Worm (Caenorhabditis elegans) whole organism, midembryonic: ENCODE results near the gene gar-3.
A peak's percentile ranks its signal among the peaks of the same experiment; 100 is the strongest.

Experiments used
- T22C8.4 ChIP-seq: fragments of 200-800 bp; sonication (Bioruptor generic); IDR thresholded peaks from 2 replicates; pipeline ENCODE4 v1.3.6; 2022; ENCODE audit warnings: missing genetic modification characterization, missing compliant biosample characterization
- cog-1 ChIP-seq: sonication (generic microtip); optimal IDR thresholded peaks from 2 replicates; lab custom pipeline; 2016; ENCODE audit warnings: missing genetic modification characterization, missing compliant biosample characterization
- flt-1 ChIP-seq: fragments of 200-800 bp; sonication (Bioruptor generic); IDR thresholded peaks from 2 replicates; pipeline ENCODE4 v1.3.6; 2022; ENCODE audit warnings: missing genetic modification characterization, missing compliant biosample characterization
- klf-2 ChIP-seq: fragments of 200-800 bp; sonication (Bioruptor generic); conservative IDR thresholded peaks from 2 replicates; pipeline ENCODE4 v1.3.6; 2022; ENCODE audit warnings: missing genetic modification reagents, missing genetic modification characterization, missing compliant biosample characterization
- med-1 ChIP-seq: sonication (generic microtip); optimal IDR thresholded peaks from 2 replicates; lab custom pipeline; 2017; ENCODE audit warnings: missing genetic modification characterization, mild to moderate bottlenecking, missing compliant biosample characterization, antibody characterized with exemption, missing genetic modification reagents; ENCODE audit not compliant: insufficient read depth
- ref-1 ChIP-seq: fragments of 200-800 bp; sonication (Bioruptor generic); conservative IDR thresholded peaks from 2 replicates; pipeline ENCODE4 v1.3.6; 2022; ENCODE audit warnings: missing genetic modification reagents, missing genetic modification characterization, missing compliant biosample characterization
- tab-1 ChIP-seq: fragments of 200-800 bp; sonication (Bioruptor generic); IDR thresholded peaks from 2 replicates; pipeline ENCODE4 v1.3.6; 2022; ENCODE audit warnings: missing genetic modification characterization, missing compliant biosample characterization
- ztf-23 ChIP-seq: fragments of 200-800 bp; sonication (Bioruptor generic); IDR thresholded peaks from 2 replicates; pipeline ENCODE4 v1.3.6; 2022; ENCODE audit warnings: missing genetic modification reagents, missing genetic modification characterization, missing compliant biosample characterization
- ztf-29 ChIP-seq: fragments of 200-800 bp; sonication (Bioruptor generic); IDR thresholded peaks from 2 replicates; pipeline ENCODE4 v1.3.6; 2022; ENCODE audit warnings: missing genetic modification reagents, missing genetic modification characterization, missing compliant biosample characterization

gar-3 gene

DNA sequence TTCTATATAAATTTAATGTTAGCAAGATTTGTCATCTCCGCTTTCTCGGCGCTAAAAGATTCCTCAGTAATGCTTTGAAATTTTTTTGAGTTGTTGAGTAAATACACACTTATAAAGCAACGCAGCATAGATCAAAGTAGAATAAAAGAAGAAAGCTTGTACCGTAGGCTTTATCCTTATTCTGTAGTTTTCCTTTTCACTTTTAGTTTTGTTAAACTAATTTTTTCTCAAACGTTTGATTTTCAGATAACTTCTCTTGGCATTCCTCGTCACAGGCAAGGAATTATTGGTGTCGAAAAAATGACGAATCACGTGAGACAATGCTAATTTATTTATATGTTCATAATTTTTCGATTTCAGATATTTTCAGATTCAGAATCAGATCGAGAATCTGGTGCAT lies 16.9 kb downstream of the gar-3 start, which contains the start of gene C53A5.11:
C53A5.11 (plus strand) TSS at position 301 of the 400 bp plus-strand sequence.
- TF ChIP-seq ztf-29 (GFP tag; lab: Robert Waterston, UW) (no peak), cog-1 (tag; lab: Kevin White, UChicago) (no peak), med-1 (GFP tag; lab: Kevin White, UChicago) (no peak), klf-2 (GFP tag; lab: Robert Waterston, UW) (no peak), tab-1 (GFP tag; lab: Robert Waterston, UW) (no peak), flt-1 (GFP tag; lab: Robert Waterston, UW) (no peak), T22C8.4 (GFP tag; lab: Robert Waterston, UW) (no peak)

DNA sequence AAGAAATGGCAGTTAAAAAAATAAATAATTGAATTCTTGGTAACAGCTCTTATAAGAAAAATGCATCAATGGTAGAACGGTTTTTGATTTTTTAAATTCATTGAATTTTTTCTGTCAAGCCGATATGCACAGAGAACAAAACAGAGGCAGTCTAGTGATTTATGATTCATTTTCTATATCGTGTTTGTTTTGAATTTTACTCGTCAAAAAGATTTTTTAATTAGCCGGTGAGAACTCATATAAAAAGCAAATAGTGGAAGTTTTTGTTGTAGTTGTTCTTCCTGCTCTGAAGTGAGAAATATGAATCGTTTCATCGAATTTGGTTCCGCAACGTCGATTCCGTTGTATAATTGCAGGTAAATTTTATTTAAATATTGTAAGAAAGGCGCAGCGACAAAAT lies 20.2 kb downstream of the gar-3 start, which contains the start of gene srt-32:
srt-32 (plus strand) TSS at position 301 of the 400 bp plus-strand sequence.
- TF ChIP-seq klf-2 (GFP tag; lab: Robert Waterston, UW) (no peak), flt-1 (GFP tag; lab: Robert Waterston, UW) (no peak), tab-1 (GFP tag; lab: Robert Waterston, UW) (no peak), med-1 (GFP tag; lab: Kevin White, UChicago) (no peak), cog-1 (tag; lab: Kevin White, UChicago) (no peak), T22C8.4 (GFP tag; lab: Robert Waterston, UW) (no peak), ztf-29 (GFP tag; lab: Robert Waterston, UW) (no peak), ztf-23 (GFP tag; lab: Robert Waterston, UW) (no peak), ref-1 (GFP tag; lab: Robert Waterston, UW) (no peak)

DNA sequence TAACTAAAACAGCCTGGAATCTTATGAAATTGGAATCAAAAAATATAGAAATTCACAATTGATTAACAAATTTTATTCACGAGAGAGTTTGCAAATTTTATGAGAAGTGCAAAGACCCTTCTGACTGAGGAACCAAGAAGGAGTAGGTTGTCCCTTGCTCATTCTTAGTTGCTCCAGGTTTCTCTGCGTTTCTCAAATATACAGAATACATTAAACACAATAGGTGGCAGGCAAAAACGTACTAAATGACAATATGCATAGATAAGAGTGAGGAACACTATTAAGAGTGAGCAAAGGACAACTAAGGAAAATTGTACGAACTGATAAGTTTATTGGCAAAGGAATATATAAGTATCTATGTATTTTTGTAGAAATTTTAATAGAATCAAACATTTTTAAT lies 20.8 kb downstream of the gar-3 start, which contains the start of gene C53A5.9:
C53A5.9 (minus strand) TSS at position 101 of the 400 bp plus-strand sequence.
- TF ChIP-seq ztf-23 (GFP tag; lab: Robert Waterston, UW), result no peak
- TF ChIP-seq med-1 (GFP tag; lab: Kevin White, UChicago), result no peak
- TF ChIP-seq tab-1 (GFP tag; lab: Robert Waterston, UW), result no peak
- TF ChIP-seq klf-2 (GFP tag; lab: Robert Waterston, UW), result no peak
- TF ChIP-seq flt-1 (GFP tag; lab: Robert Waterston, UW), result no peak
- no peak for TF ChIP-seq ref-1 (GFP tag; lab: Robert Waterston, UW)
- TF ChIP-seq T22C8.4 (GFP tag; lab: Robert Waterston, UW), result no peak
- no peak for TF ChIP-seq cog-1 (tag; lab: Kevin White, UChicago)
- no peak for TF ChIP-seq ztf-29 (GFP tag; lab: Robert Waterston, UW)

DNA sequence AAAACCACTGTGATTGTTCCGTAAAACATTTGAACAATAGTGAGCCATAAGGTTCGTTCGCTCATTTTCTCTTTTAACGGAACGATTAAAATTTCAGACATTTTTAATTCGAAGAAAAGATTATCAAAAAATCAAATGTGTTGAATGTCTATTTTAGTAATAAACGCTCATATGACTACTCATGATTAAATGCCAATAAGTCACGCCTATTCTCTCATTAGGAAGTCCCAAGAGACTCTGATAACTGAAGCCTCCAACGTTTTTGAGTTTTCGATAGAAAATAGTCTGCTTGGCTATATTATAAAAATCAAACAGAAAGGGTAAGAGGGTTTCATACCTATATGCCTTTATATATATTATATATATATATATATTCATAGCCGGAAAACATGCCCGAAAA lies 23.3 kb downstream of the gar-3 start, which contains the start of gene srg-47:
srg-47 (minus strand) TSS at position 101 of the 400 bp plus-strand sequence.
- no peak for TF ChIP-seq T22C8.4 (GFP tag; lab: Robert Waterston, UW)
- TF ChIP-seq cog-1 (tag; lab: Kevin White, UChicago), result no peak
- TF ChIP-seq tab-1 (GFP tag; lab: Robert Waterston, UW), result no peak
- no peak for TF ChIP-seq ztf-29 (GFP tag; lab: Robert Waterston, UW)
- no peak for TF ChIP-seq flt-1 (GFP tag; lab: Robert Waterston, UW)
- TF ChIP-seq klf-2 (GFP tag; lab: Robert Waterston, UW), result no peak
- TF ChIP-seq ztf-23 (GFP tag; lab: Robert Waterston, UW), result no peak
- no peak for TF ChIP-seq ref-1 (GFP tag; lab: Robert Waterston, UW)
- no peak for TF ChIP-seq med-1 (GFP tag; lab: Kevin White, UChicago)

DNA sequence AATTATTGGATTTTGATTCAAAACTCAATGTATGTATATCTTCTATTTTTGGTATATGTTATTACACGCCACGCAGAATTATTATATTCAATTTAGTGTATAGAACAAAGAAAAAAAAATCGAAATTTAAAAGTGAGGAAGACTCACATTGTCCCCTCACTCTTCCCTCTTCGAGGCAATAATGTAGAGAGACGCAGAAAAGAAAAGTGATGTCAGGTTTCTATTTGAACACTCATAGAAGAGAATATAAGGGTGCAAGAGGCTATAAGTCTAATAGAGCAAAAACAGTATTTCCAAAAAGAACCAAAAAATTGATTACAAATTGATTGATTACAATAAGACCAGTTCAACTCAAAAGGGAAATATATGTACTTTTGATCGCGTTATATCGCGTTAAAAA lies 31.0 kb downstream of the gar-3 start:
- TF ChIP-seq tab-1 (GFP tag; lab: Robert Waterston, UW) (no peak), cog-1 (tag; lab: Kevin White, UChicago) (no peak), ref-1 (GFP tag; lab: Robert Waterston, UW) (no peak), T22C8.4 (GFP tag; lab: Robert Waterston, UW) (no peak), flt-1 (GFP tag; lab: Robert Waterston, UW) (no peak), klf-2 (GFP tag; lab: Robert Waterston, UW) (no peak), med-1 (GFP tag; lab: Kevin White, UChicago) (no peak), ztf-23 (GFP tag; lab: Robert Waterston, UW) (no peak), ztf-29 (GFP tag; lab: Robert Waterston, UW) (no peak)

DNA sequence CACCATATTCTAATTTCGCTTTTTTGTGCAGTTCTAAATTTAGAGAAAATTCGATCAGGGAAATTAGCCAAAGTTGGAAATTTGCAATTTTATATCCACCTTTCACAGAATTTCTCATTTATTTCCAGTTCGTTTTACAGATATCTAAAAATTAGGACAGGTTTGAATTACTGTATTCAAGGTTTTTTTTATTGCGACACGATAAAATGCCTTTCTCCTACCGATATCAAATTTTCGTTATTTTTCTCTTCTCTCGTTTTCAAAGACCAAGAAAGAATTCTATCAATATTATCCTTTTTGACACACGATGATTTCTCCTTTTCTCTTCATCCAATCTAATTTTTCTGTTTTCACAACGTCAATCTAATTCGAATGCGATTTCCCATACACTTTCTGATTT lies 33.0 kb downstream of the gar-3 start, which contains the start of gene C53A5.13:
C53A5.13 (plus strand) TSS at position 301 of the 400 bp plus-strand sequence.
- no peak for TF ChIP-seq tab-1 (GFP tag; lab: Robert Waterston, UW)
- no peak for TF ChIP-seq flt-1 (GFP tag; lab: Robert Waterston, UW)
- no peak for TF ChIP-seq cog-1 (tag; lab: Kevin White, UChicago)
- TF ChIP-seq ztf-29 (GFP tag; lab: Robert Waterston, UW), result no peak
- TF ChIP-seq klf-2 (GFP tag; lab: Robert Waterston, UW), result no peak
- TF ChIP-seq ref-1 (GFP tag; lab: Robert Waterston, UW), result no peak
- TF ChIP-seq T22C8.4 (GFP tag; lab: Robert Waterston, UW), result no peak
- TF ChIP-seq med-1 (GFP tag; lab: Kevin White, UChicago), result no peak
- no peak for TF ChIP-seq ztf-23 (GFP tag; lab: Robert Waterston, UW)

DNA sequence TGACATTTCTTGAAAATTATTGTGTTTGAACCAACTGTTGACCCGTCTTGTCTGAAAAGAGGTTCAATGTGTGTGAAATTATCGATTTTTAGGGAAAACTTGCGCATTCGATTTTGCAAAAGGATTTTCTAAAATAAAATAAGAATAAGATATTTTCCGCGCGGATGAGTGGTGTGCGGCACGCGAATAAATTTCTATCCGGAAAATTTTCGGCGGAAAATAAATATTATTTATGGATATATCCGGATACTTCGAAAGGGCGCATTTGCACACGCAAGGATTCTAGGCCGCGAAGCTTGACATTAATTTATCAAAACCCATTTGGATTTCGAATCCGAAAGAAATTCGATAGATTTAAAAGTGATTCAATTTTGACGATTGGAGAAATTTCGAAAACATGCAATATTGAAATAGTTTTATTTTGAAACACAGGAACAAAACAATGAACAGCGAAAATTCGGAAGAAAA lies 33.7 kb downstream of the gar-3 start, which contains the start of gene rike-1:
rike-1 (minus strand) TSS at position 51 of the 468 bp plus-strand sequence.
- peak; percentile 3 for TF ChIP-seq cog-1 (tag; lab: Kevin White, UChicago)
- no peak for TF ChIP-seq flt-1 (GFP tag; lab: Robert Waterston, UW)
- no peak for TF ChIP-seq med-1 (GFP tag; lab: Kevin White, UChicago)

DNA sequence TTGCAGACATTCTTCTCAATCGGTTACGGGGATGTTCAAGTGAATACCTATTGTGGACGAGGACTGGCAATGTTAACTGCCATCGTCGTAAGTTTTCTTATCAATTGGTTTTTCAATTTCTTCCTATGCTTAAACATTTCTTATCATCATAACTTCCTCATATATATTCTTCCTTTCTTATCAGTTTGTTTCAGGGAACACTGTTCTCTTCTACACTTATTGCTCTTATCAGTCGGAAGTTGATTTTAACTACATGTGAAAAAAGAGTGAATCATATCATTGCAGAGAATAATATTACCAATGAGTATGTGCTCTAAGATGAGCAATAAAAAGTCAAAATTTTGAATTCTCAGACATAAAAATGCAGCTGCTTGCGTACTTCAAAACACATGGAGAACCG lies 37.4 kb downstream of the gar-3 start:
- TF ChIP-seq med-1 (GFP tag; lab: Kevin White, UChicago) (no peak), flt-1 (GFP tag; lab: Robert Waterston, UW) (no peak), ztf-29 (GFP tag; lab: Robert Waterston, UW) (no peak), T22C8.4 (GFP tag; lab: Robert Waterston, UW) (no peak), tab-1 (GFP tag; lab: Robert Waterston, UW) (no peak), ztf-23 (GFP tag; lab: Robert Waterston, UW) (no peak), cog-1 (tag; lab: Kevin White, UChicago) (no peak), klf-2 (GFP tag; lab: Robert Waterston, UW) (no peak), ref-1 (GFP tag; lab: Robert Waterston, UW) (no peak)
